Worm (Caenorhabditis elegans) whole organism, L4/young adult: ENCODE data around the gene dsh-1.

Source experiments
- W03F9.2 ChIP-seq: fragments of 150-350 bp; optimal IDR thresholded peaks from 2 replicates; lab custom pipeline; 2014; ENCODE audit warnings: missing biosample characterization, missing genetic modification characterization
- dao-5 ChIP-seq: sonication (generic microtip); optimal IDR thresholded peaks from 2 replicates; lab custom pipeline; 2016; ENCODE audit warnings: missing genotype, missing genetic modification characterization, moderate library complexity, missing compliant biosample characterization
- him-1 ChIP-seq: sonication (generic microtip); optimal IDR thresholded peaks from 2 replicates; lab custom pipeline; 2016; ENCODE audit warnings: missing genotype, missing genetic modification reagents, missing genetic modification characterization, missing compliant biosample characterization

dsh-1 gene

DNA sequence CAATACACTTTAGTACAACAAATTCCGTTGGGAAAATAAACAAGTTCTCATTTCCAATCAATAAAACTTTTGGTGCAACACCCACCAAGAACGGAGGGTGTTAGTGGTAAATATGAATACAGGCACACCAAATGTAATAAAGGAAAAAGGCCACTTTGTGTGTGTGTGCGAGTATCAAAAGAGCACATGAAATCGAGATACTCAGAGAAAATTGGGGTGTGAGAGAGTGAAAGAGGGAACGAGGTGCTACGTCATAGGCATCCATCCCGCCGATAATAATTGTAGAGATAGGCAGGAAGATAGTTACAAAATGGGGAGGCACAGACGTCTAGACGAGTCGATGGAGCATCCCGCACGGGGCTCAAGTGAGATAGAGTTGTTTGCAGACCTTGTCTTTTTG, 2.6 kb upstream of the dsh-1 start:
- no peak for TF ChIP-seq W03F9.2 (tag; lab: Kevin White, UChicago)
- no peak for TF ChIP-seq him-1
- TF ChIP-seq dao-5 (tag; lab: Kevin White, UChicago), result no peak

DNA sequence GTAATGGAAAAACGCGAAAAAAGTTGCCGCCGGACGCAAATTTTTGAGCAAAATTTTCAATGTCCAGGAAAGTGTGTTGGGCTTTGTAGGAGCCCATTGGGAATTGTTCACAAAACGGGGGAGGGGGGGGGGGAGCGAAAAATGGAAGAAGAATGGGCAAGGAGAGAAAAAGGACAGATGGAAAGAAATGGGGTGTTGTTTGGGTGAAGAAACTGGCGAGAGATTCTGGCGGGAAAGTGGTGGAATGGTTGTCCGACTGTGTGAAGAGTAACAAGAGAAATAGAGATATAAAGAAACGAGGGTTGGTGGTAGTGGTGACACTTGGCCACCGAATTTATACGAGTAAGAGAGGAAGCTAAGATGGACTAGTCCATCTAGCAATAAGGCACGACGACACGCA, 1.1 kb upstream of the dsh-1 start:
- TF ChIP-seq dao-5 (tag; lab: Kevin White, UChicago), result no peak
- no peak for TF ChIP-seq W03F9.2 (tag; lab: Kevin White, UChicago)
- TF ChIP-seq him-1, result no peak

ce11 chrII:5222830-5223229, 2.4 kb downstream of the dsh-1 start:
- TF ChIP-seq him-1, result no peak
- no peak for TF ChIP-seq dao-5 (tag; lab: Kevin White, UChicago)
- TF ChIP-seq W03F9.2 (tag; lab: Kevin White, UChicago), result no peak

DNA sequence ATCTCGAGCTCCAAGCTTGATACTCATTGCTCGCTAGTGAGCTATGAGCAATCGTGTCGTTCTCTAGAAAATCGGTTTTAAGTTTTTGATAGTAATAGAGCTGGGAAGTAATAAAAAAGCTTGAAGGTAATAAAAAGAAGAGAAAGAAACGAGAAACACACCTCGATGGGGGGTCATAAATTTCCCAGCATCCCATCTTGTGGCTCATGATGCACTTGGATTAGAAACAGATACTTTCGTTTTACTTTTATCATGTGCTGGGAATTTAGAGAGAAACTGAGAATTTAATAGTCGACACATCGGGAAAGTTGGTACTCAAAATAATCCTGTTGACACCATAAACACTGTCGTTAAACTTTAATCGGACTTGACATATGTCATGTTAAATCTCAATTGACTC, 4.5 kb downstream of the dsh-1 start:
- TF ChIP-seq dao-5 (tag; lab: Kevin White, UChicago) (no peak), him-1 (no peak), W03F9.2 (tag; lab: Kevin White, UChicago) (no peak)

- no peak for TF ChIP-seq him-1
Observed at ce11 chrII:5218349-5218748, 6.8 kb downstream of the dsh-1 start.

ce11 chrII:5212675-5213074, 12.5 kb downstream of the dsh-1 start, which contains the start of gene C34F11.1:
TSS of gene C34F11.1 (plus strand) at chrII:5212975.
- TF ChIP-seq dao-5 (tag; lab: Kevin White, UChicago), result no peak
- no peak for TF ChIP-seq him-1
- no peak for TF ChIP-seq W03F9.2 (tag; lab: Kevin White, UChicago)

DNA sequence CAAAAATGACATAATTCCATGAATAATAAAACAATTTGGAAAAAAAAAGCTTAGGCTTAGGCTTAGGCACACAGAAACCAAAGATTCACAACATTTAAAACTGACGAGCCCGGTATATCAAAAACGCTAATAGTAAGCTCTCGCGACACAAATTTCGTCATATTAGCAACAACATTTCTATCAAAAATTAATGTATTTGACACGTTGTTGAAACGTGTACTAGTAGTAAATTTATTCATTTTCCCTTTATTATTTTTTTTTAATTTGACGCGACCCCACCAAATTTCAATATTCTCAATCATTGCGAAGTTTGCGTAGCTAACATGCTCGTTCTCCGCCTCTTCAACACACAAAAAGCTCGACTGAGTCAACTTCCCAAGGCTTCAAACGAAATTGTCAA, 13.2 kb downstream of the dsh-1 start, which contains the start of gene C34F11.2:
Gene C34F11.2 (plus strand): TSS at position 301 of the 400 bp plus-strand sequence.
- TF ChIP-seq dao-5 (tag; lab: Kevin White, UChicago), result no peak
- TF ChIP-seq W03F9.2 (tag; lab: Kevin White, UChicago), result no peak
- TF ChIP-seq him-1, result no peak

DNA sequence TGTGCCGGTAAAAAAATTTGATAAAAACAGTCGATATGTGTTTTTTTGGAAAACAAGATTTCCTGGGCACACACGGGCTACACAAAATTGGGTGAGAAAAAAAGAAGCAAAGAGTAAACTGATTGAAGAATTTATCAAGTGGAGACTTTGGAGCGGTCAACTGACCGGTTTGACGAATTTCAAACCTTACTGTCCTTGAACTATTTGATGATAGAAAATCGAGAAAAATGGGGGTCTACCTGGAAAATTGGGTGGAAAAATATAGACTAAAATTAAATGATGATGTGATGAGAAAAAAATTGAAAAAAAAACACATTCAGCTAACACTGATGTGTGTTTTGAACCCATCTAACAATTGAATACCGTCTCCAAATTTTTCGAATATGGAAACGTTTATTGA, 14.4 kb downstream of the dsh-1 start, which contains the start of gene C34F11.8:
Gene C34F11.8 (minus strand): TSS at position 135 of the 400 bp plus-strand sequence.
- no peak for TF ChIP-seq dao-5 (tag; lab: Kevin White, UChicago)
- TF ChIP-seq W03F9.2 (tag; lab: Kevin White, UChicago), result no peak
- no peak for TF ChIP-seq him-1

DNA sequence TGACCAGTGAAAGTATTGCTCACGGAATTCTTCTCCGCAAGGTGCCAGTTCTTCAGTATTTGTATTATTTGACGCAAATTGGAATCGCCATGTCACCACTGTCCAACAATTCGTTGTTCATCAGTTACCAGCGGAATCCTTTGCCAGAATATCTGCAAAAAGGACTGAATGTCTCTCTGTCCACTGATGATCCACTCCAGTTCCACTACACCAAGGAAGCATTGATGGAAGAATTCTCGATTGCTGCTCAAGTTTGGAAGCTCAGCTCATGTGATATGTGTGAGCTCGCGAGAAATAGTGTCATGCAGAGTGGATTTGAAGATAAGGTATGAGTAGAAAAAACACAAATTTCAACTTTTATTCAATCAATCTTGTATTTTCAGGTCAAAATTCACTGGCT, 16.1 kb downstream of the dsh-1 start:
- TF ChIP-seq him-1 (no peak), W03F9.2 (tag; lab: Kevin White, UChicago) (no peak), dao-5 (tag; lab: Kevin White, UChicago) (no peak)

ce11 chrII:5205286-5205685, 19.9 kb downstream of the dsh-1 start:
- no peak for TF ChIP-seq W03F9.2 (tag; lab: Kevin White, UChicago)
- no peak for TF ChIP-seq dao-5 (tag; lab: Kevin White, UChicago)
- no peak for TF ChIP-seq him-1

DNA sequence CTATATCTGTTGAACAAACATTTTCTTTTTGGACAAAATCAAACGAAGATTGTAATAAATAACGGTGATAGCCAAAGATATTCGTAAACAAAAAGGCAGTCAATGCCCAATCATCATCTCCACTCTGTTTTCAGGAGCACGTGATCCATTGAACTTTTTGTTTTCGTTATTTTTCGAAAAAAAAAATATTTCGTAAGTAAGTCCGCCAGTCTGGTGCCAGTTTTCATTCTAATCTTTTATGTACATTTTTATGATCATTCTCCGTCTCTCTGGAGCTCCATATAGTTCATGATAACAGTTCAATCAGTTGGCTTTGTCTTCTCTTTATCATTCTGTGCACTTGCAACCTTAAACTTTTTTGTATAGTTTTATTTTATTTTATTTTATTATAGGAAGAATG, 22.3 kb downstream of the dsh-1 start, which contains the start of gene ampd-1:
Gene ampd-1 (plus strand): TSS at position 393 of the 400 bp plus-strand sequence.
- TF ChIP-seq dao-5 (tag; lab: Kevin White, UChicago), result no peak

DNA sequence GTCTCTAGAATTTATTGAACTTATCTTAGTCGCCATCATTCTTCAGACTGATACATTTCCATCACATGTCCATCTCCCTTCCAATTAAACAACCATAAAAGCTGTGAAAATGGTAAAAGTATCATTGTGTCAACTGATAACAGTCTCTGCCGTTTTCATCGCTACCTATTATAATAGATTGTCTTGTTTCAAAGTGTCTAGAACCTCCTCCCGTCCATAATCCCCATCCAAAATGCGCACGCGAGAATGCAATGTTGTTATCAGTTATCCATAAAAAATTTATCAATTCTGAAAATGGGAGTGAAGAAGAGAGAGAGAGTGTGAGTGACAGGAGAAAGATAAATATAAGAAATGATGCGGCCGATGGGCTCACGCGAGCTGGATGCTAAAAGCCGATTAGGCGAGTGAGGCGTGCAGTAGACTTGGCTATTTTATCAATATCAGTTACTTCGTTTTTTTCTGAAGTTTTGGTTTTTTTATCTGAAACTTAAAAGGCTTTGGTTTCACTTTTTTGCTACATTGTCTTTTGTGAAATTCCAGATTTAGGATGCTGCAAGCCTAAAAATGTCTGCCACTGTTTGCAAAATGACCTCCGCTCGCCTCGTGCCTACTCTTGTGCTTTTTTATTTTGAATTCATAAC, 23.1 kb downstream of the dsh-1 start:
- TF ChIP-seq dao-5 (tag; lab: Kevin White, UChicago) (no peak), him-1 (no peak), W03F9.2 (tag; lab: Kevin White, UChicago) (no peak)

- TF ChIP-seq dao-5 (tag; lab: Kevin White, UChicago) (no peak), him-1 (no peak), W03F9.2 (tag; lab: Kevin White, UChicago) (no peak)
Observed at ce11 chrII:5200987-5201582, 24.1 kb downstream of the dsh-1 start.

ce11 chrII:5199497-5199896, 25.7 kb downstream of the dsh-1 start, which contains the start of gene msp-50:
TSS of gene msp-50 (plus strand) at chrII:5199797.
- TF ChIP-seq dao-5 (tag; lab: Kevin White, UChicago), result no peak

DNA sequence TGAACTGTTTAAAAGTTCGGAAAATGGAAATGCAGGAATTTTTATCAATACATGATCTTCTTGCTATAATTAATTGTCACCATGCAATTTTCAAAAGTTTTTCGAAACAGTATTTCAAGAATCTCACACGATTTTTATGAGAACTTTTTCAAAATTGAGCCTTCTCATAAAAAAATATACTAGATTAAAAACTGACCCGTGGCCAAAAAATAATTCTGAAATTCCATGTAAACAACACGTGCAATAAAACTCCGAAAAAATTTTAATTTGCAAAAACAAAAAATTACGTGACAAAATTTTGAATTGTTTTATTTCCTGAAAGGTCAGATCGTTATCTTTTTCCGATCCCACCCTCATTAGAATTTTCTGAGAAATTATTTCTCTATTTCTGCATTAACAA, 29.7 kb downstream of the dsh-1 start, which contains the start of gene C34F11.5:
Gene C34F11.5 (plus strand): TSS at position 301 of the 400 bp plus-strand sequence.
- TF ChIP-seq him-1 (no peak), W03F9.2 (tag; lab: Kevin White, UChicago) (no peak), dao-5 (tag; lab: Kevin White, UChicago) (no peak)
